Worm (Caenorhabditis elegans): ENCODE results near the gene T05C1.5.

T05C1.5 gene

DNA sequence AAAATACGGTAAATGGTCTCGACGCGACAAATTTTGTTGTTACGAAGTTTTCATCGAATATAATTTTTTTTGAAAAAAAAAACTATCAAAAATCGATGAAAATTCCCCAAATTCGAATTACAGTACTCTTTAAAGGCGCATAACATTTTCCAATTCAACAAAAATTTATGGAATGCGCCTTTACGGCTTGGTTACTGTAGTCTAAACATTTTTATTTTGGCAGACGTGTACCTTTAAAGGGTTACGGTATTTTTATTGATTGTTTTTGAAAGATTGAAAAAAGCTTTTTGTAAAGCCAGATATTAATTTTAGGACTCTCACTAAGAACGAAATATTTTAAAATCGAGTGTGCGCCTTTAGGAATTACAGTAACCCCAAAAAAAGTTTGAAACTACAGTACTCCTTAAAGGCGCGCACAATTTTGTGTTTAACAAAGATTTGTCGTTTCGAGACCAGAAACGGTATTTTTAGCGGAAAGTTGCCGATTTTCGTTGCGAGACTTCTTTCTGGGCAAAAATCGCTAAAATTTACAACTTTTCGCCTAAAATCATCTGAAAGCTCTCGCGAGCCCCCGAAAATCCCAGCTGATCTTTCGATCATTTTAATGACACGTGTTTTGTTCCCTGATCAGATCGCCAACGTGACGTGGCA is 16.5 kb downstream of the T05C1.5 start:
- TF ChIP-seq pha-4 (tag; optimal IDR thresholded peaks at IDR 0.05) (no peak), aly-2 (tag; optimal IDR thresholded peaks at IDR 0.05) (no peak), pqm-1 (tag; optimal IDR thresholded peaks at IDR 0.05) (no peak), mdl-1 (tag; optimal IDR thresholded peaks at IDR 0.05) (no peak)

DNA sequence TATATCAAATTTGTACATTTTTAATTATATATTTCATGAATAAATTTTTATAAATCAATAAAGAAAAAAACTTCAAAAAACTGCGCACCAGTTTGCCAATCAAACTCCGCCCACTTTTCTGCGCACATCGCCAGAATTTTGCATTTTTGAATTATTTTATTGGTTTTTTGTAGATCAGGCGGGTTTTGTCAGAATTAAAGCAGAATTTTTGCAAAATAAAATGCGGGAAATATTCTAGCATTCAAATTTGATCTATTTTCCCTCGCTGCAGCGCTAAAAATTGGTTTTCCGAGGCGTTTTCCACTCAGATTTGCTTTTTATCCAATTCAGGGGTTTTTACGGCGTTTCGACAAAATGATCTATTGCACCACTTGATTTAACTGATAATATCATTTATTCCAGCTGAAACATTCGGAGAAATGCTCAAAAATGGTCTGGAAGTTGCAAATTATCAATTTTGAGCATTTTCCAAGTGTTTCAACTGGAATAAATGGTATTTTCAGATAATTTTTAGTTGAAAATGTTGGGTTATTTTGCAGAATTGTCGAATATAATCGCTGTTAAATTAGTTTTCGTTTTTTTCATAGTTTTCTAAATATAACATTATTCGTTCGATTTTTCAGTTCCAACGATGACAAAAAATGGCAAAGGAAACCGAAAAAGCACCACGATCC is 19.5 kb downstream of the T05C1.5 start, which contains the start of gene W06B4.1:
Gene W06B4.1 (plus strand): TSS at position 624 of the 674 bp plus-strand sequence.
- TF ChIP-seq snpc-4 (tag; optimal IDR thresholded peaks at IDR 0.05) (no peak), fkh-10 (GFP tag; optimal IDR thresholded peaks at IDR 0.05) (no peak), nfya-1 (tag; optimal IDR thresholded peaks at IDR 0.05; ENCODE audit: insufficient read depth) (no peak), ceh-9 (tag; optimal IDR thresholded peaks at IDR 0.05) (no peak), tbx-2 (tag; optimal IDR thresholded peaks at IDR 0.05) (no peak)

DNA sequence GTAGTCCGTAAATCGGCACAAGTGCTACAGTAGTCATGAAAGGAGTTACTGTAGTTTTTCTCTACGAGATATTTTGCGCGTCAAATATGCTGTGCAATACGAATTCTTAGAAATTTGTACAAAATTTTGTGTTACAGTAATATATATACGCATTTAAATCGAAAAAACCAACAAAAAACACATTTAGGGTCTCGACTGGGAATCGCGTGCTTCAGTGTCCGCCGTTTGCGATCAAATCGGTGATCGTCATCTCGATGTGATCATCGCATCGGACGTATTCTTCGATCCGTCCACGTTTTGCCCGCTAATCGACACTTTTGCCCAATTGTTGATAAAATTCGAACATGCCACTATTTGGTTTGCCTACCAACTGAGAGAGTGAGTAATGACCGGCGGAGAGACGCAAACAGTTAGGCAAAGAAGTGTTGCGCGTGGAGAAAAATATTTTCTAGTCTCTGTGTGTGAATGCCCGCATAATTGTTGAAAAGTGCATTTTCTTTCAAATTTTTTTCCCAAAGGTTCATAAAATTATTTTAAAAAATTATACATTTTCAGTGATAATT is 21.7 kb downstream of the T05C1.5 start:
- no peak for TF ChIP-seq elt-3 (tag; optimal IDR thresholded peaks at IDR 0.05)
- no peak for TF ChIP-seq jun-1 (tag; optimal IDR thresholded peaks at IDR 0.05)
- TF ChIP-seq pha-4 (tag; optimal IDR thresholded peaks at IDR 0.05) = peak; percentile 31
- TF ChIP-seq nhr-11 (tag; optimal IDR thresholded peaks at IDR 0.05) = no peak
- TF ChIP-seq ztf-4 (tag; optimal IDR thresholded peaks at IDR 0.05) = no peak
- TF ChIP-seq eor-1 (tag; optimal IDR thresholded peaks at IDR 0.05) = no peak
- TF ChIP-seq mml-1 (tag; optimal IDR thresholded peaks at IDR 0.05) = no peak
- peak; percentile 52 for TF ChIP-seq pqm-1 (tag; optimal IDR thresholded peaks at IDR 0.05)

DNA sequence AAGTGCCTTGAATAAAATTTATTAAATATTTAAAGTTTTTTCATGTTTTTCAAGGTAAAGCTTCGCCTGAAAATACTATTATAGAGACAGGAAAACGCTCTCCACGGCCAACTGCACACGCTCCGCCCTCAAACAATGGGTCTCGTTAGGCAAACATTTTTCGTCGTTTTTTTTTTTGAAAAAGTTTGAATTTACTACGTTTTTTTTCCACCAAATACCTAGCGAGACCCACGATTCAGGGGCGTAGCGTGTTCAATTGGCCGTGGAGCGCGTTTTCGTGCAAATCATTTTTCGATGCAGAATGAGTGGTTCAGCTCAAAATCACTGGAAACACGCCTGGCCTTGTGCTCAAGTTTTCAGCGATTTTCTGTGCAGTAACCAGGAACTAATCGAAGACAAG is 22.8 kb downstream of the T05C1.5 start, which contains the start of gene W06B4.2:
Gene W06B4.2 (plus strand): TSS at position 301 of the 400 bp plus-strand sequence.
- TF ChIP-seq lin-39 (tag; optimal IDR thresholded peaks at IDR 0.05) (no peak), elt-1 (tag; optimal IDR thresholded peaks at IDR 0.05) (no peak), sea-2 (GFP tag; optimal IDR thresholded peaks at IDR 0.05) (no peak), elt-2 (tag; optimal IDR thresholded peaks at IDR 0.05) (no peak), unc-62 (GFP tag; optimal IDR thresholded peaks at IDR 0.05) (no peak), pha-4 (tag; optimal IDR thresholded peaks at IDR 0.05) (no peak), ZK546.5 (tag; optimal IDR thresholded peaks at IDR 0.05) (no peak), daf-12 (tag; optimal IDR thresholded peaks at IDR 0.05) (no peak), aly-2 (tag; optimal IDR thresholded peaks at IDR 0.05) (no peak), ceh-9 (tag; optimal IDR thresholded peaks at IDR 0.05) (no peak), nhr-23 (tag; optimal IDR thresholded peaks at IDR 0.05) (no peak), nhr-76 (tag; optimal IDR thresholded peaks at IDR 0.05) (no peak), mdl-1 (tag; optimal IDR thresholded peaks at IDR 0.05) (no peak)

DNA sequence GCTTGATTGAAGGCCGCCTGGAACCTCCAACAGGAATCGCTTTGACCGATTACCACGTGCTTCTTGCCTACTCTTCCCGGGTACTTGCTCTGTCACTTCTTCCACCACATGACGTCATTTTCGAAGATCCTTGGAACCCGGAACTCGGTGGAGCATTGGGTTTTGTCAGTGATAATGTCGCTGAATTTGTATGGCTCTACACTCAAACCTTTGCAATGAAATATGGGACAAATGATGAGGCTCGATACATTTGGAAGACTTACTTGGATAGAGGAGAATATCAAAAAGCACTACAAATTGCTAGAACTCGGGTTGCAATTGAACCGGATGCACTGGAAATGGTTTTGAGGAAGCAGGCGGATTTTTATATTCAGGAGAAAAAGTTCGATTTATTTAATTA is 27.8 kb downstream of the T05C1.5 start:
- TF ChIP-seq pha-4 (tag; optimal IDR thresholded peaks at IDR 0.05) (no peak), elt-1 (tag; optimal IDR thresholded peaks at IDR 0.05) (no peak), nhr-43 (tag; optimal IDR thresholded peaks at IDR 0.05; ENCODE audit: poor library complexity, severe bottlenecking) (no peak), zag-1 (tag; optimal IDR thresholded peaks at IDR 0.05) (no peak), egl-5 (tag; optimal IDR thresholded peaks at IDR 0.05) (no peak)

DNA sequence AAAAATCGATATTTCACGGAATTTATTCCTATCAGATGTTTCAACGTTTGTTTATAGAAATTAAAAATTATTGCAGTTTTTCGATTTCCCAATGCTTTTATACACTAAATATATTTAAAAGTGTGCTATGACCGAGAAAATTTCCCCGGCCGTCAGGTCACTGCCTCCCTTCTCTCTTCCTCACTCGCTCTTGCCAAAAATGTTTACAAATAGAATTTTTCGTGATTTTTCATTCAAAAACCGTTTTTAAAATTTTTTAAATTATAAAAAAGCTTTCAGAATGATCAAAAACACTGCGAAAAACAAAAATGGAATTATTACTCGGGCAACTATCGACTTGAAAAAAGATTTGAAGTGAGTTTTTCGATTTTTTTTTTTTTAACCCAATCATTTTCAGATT is 29.8 kb downstream of the T05C1.5 start, which contains the start of the genes T12C9.7 and vps-18:
Gene T12C9.7 (minus strand): TSS at position 101 of the 400 bp plus-strand sequence.
Gene vps-18 (plus strand): TSS at position 280 of the 400 bp plus-strand sequence.
- TF ChIP-seq fkh-2 (tag; optimal IDR thresholded peaks at IDR 0.05) = no peak

Data from whole organism, L3 larva.